Worm (Caenorhabditis elegans) whole organism, L3 larva: Measurements from ENCODE around the gene F25D1.3.

Source experiments
- R02D3.7 ChIP-seq: fragments of 150-350 bp; optimal IDR thresholded peaks from 2 replicates; lab custom pipeline; 2014; ENCODE audit warnings: missing biosample characterization, missing genetic modification characterization
- ceh-9 ChIP-seq: sonication (generic microtip); optimal IDR thresholded peaks from 2 replicates; lab custom pipeline; 2018; ENCODE audit warnings: missing biosample characterization, missing genetic modification characterization
- nfya-1 ChIP-seq: sonication (generic microtip); optimal IDR thresholded peaks from 2 replicates; lab custom pipeline; 2017; ENCODE audit warnings: missing genetic modification characterization, mild to moderate bottlenecking, missing compliant biosample characterization, antibody characterized with exemption, moderate library complexity; ENCODE audit not compliant: insufficient read depth
- nhr-43 ChIP-seq: sonication (generic microtip); optimal IDR thresholded peaks from 2 replicates; lab custom pipeline; 2016; ENCODE audit warnings: mild to moderate bottlenecking, missing genetic modification characterization, missing compliant biosample characterization; ENCODE audit not compliant: poor library complexity, severe bottlenecking
- pha-4 ChIP-seq: fragments of 150-350 bp; optimal IDR thresholded peaks from 2 replicates; lab custom pipeline; 2014; ENCODE audit warnings: missing biosample characterization, missing genetic modification reagents, missing genetic modification characterization
- pqm-1 ChIP-seq: fragments of 150-350 bp; optimal IDR thresholded peaks from 2 replicates; lab custom pipeline; 2017; ENCODE audit warnings: missing biosample characterization, missing genetic modification characterization, inconsistent platforms
- snpc-4 ChIP-seq: fragments of 150-350 bp; optimal IDR thresholded peaks from 2 replicates; lab custom pipeline; 2014; ENCODE audit warnings: missing biosample characterization, missing genetic modification characterization
- unc-39 ChIP-seq: sonication (generic microtip); optimal IDR thresholded peaks from 4 replicates; lab custom pipeline; 2017; ENCODE audit warnings: missing biosample characterization, missing genetic modification characterization
- unc-62 ChIP-seq: fragments of 150-350 bp; sonication (generic microtip); optimal IDR thresholded peaks from 4 replicates; lab custom pipeline; 2014; ENCODE audit warnings: missing biosample characterization, missing genetic modification reagents, missing genetic modification characterization

DNA sequence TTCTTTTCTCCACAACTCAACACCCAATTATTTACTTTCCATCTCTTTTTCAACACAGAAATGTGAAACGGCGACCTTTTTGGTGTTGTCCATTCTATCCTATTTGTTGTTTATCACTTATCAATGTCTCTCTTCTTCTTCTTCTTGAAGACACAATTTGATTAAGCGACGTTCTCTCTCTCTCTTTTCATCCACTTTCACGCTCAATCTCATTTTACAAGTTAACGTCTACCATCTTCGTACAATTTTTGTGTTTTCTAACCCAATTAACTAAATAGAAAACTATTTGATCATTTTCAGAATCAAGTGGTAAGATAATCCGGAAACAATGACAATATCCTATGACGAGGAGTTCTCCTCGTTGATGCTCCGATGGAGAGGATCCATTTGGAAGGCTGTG lies 29.2 kb downstream of the F25D1.3 start, which contains the start of gene best-14:
- TF ChIP-seq R02D3.7 (tag; lab: Kevin White, UChicago) (no peak), unc-39 (tag; lab: Kevin White, UChicago) (no peak), nhr-43 (tag; lab: Kevin White, UChicago) (no peak), nfya-1 (tag; lab: Kevin White, UChicago) (no peak), ceh-9 (tag; lab: Kevin White, UChicago) (no peak), pha-4 (tag; lab: Kevin White, UChicago) (no peak), pqm-1 (tag; lab: Kevin White, UChicago) (no peak), snpc-4 (tag; lab: Kevin White, UChicago) (no peak), unc-62 (no peak)
